Fruit fly (Drosophila melanogaster) whole organism, embryonic: ENCODE measurements around the gene CG13996.

ENCODE experiments used
- Aef1 ChIP-seq: fragments of 200-800 bp; sonication (Bioruptor generic); IDR thresholded peaks from 3 replicates; pipeline ENCODE4 v1.3.6; 2022; ENCODE audit warnings: missing biosample characterization, missing genetic modification characterization
- B-H1 ChIP-seq: fragments of 200-800 bp; sonication (Bioruptor generic); IDR thresholded peaks from 3 replicates; pipeline ENCODE4 v1.3.6; 2022; ENCODE audit warnings: missing biosample characterization, missing genetic modification characterization
- BEAF-32 ChIP-seq: fragments of 200-800 bp; sonication (Bioruptor generic); optimal IDR thresholded peaks from 3 replicates; lab custom pipeline; 2017; ENCODE audit warnings: missing biosample characterization, missing genetic modification characterization, mild to moderate bottlenecking, moderate library complexity, missing genetic modification reagents
- C15 ChIP-seq: fragments of 200-800 bp; sonication (Bioruptor generic); IDR thresholded peaks from 3 replicates; pipeline ENCODE4 v1.3.6; 2022; ENCODE audit warnings: missing biosample characterization, missing genetic modification characterization
- CG10543 ChIP-seq: fragments of 200-800 bp; sonication (Bioruptor generic); optimal IDR thresholded peaks from 3 replicates; lab custom pipeline; 2017; ENCODE audit warnings: missing biosample characterization, mild to moderate bottlenecking, missing genetic modification characterization, moderate library complexity
- CG12299 ChIP-seq: fragments of 200-800 bp; sonication (Bioruptor generic); optimal IDR thresholded peaks from 2 replicates; lab custom pipeline; 2018; ENCODE audit warnings: missing biosample characterization, mild to moderate bottlenecking, missing genetic modification characterization
- CG13287 ChIP-seq: fragments of 200-800 bp; sonication (Bioruptor generic); IDR thresholded peaks from 2 replicates; pipeline ENCODE4 v1.3.6; 2022; ENCODE audit warnings: missing biosample characterization, missing genetic modification characterization; ENCODE audit not compliant: partially characterized antibody
- CG14050 ChIP-seq: fragments of 200-800 bp; sonication (Bioruptor generic); IDR thresholded peaks from 3 replicates; pipeline ENCODE4 v1.3.6; 2022; ENCODE audit warnings: missing biosample characterization, missing genetic modification characterization
- CG15073 ChIP-seq: fragments of 200-800 bp; sonication (Bioruptor generic); optimal IDR thresholded peaks from 2 replicates; lab custom pipeline; 2016; ENCODE audit warnings: missing biosample characterization, missing genetic modification characterization
- CG15696 ChIP-seq: fragments of 200-800 bp; sonication (Bioruptor generic); optimal IDR thresholded peaks from 2 replicates; lab custom pipeline; 2019; ENCODE audit warnings: missing biosample characterization, mild to moderate bottlenecking, missing genetic modification characterization, moderate library complexity
- CG17361 ChIP-seq: fragments of 200-800 bp; sonication (Bioruptor generic); IDR thresholded peaks from 3 replicates; pipeline ENCODE4 v1.3.6; 2022; ENCODE audit warnings: missing biosample characterization, missing genetic modification characterization
- CG17802 ChIP-seq: fragments of 200-800 bp; sonication (Bioruptor generic); optimal IDR thresholded peaks from 2 replicates; lab custom pipeline; 2018; ENCODE audit warnings: missing biosample characterization, mild to moderate bottlenecking, missing genetic modification characterization, moderate library complexity
- CG17912 ChIP-seq: fragments of 200-800 bp; sonication (Bioruptor generic); optimal IDR thresholded peaks from 2 replicates; lab custom pipeline; 2018; ENCODE audit warnings: missing biosample characterization, mild to moderate bottlenecking, missing genetic modification characterization
- CG18619 ChIP-seq: fragments of 200-800 bp; sonication (Bioruptor generic); optimal IDR thresholded peaks from 3 replicates; lab custom pipeline; 2017; ENCODE audit warnings: missing biosample characterization, mild to moderate bottlenecking, missing genetic modification characterization
- CG31388 ChIP-seq: fragments of 200-800 bp; sonication (Bioruptor generic); optimal IDR thresholded peaks from 2 replicates; lab custom pipeline; 2016; ENCODE audit warnings: missing biosample characterization, missing genetic modification characterization
- CG32772 ChIP-seq: fragments of 200-800 bp; sonication (Bioruptor generic); IDR thresholded peaks from 2 replicates; pipeline ENCODE4 v1.3.6; 2022; ENCODE audit warnings: missing biosample characterization, missing genetic modification characterization
- CG34422 ChIP-seq: fragments of 200-800 bp; sonication (Bioruptor generic); IDR thresholded peaks from 3 replicates; pipeline ENCODE4 v1.3.6; 2022; ENCODE audit warnings: missing biosample characterization, missing genetic modification characterization
- CG4730 ChIP-seq: fragments of 200-800 bp; sonication (Bioruptor generic); IDR thresholded peaks from 2 replicates; pipeline ENCODE4 v1.3.6; 2022; ENCODE audit warnings: missing biosample characterization, missing genetic modification characterization
- CG4820 ChIP-seq: fragments of 200-800 bp; sonication (Bioruptor generic); optimal IDR thresholded peaks from 3 replicates; lab custom pipeline; 2016; ENCODE audit warnings: missing biosample characterization, missing genetic modification characterization
- CG6654 ChIP-seq: fragments of 200-800 bp; sonication (Bioruptor generic); optimal IDR thresholded peaks from 2 replicates; lab custom pipeline; 2017; ENCODE audit warnings: missing biosample characterization, mild to moderate bottlenecking, missing genetic modification characterization
- CG6813 ChIP-seq: fragments of 200-800 bp; sonication (Bioruptor generic); optimal IDR thresholded peaks from 2 replicates; lab custom pipeline; 2017; ENCODE audit warnings: missing biosample characterization, missing genetic modification characterization, mild to moderate bottlenecking, moderate library complexity, missing genetic modification reagents
- CG7987 ChIP-seq: fragments of 200-800 bp; sonication (Bioruptor generic); optimal IDR thresholded peaks from 2 replicates; lab custom pipeline; 2018; ENCODE audit warnings: missing biosample characterization, mild to moderate bottlenecking, missing genetic modification characterization, moderate library complexity
- CG8924 ChIP-seq: fragments of 200-800 bp; optimal IDR thresholded peaks from 3 replicates; lab custom pipeline; 2019; ENCODE audit warnings: missing biosample characterization, mild to moderate bottlenecking, missing genetic modification characterization, moderate library complexity
- CG9797 ChIP-seq: fragments of 200-800 bp; sonication (Bioruptor generic); optimal IDR thresholded peaks from 3 replicates; lab custom pipeline; 2018; ENCODE audit warnings: missing biosample characterization, mild to moderate bottlenecking, missing genetic modification characterization
- CHES-1-like ChIP-seq: fragments of 200-800 bp; sonication (Bioruptor generic); optimal IDR thresholded peaks from 2 replicates; lab custom pipeline; 2016; ENCODE audit warnings: missing biosample characterization, missing genetic modification characterization
- Dll ChIP-seq: fragments of 200-800 bp; sonication (Bioruptor generic); IDR thresholded peaks from 4 replicates; pipeline ENCODE4 v1.3.6; 2022; ENCODE audit warnings: missing biosample characterization, missing genetic modification characterization; ENCODE audit not compliant: partially characterized antibody
- Drgx ChIP-seq: fragments of 200-800 bp; sonication (Bioruptor generic); IDR thresholded peaks from 2 replicates; pipeline ENCODE4 v1.3.6; 2022; ENCODE audit warnings: missing biosample characterization, missing genetic modification characterization
- HmgD ChIP-seq: fragments of 200-800 bp; sonication (Bioruptor generic); optimal IDR thresholded peaks from 3 replicates; lab custom pipeline; 2016; ENCODE audit warnings: missing biosample characterization, missing genetic modification characterization
- Hsf ChIP-seq: fragments of 200-800 bp; sonication (Bioruptor generic); optimal IDR thresholded peaks from 3 replicates; lab custom pipeline; 2016; ENCODE audit warnings: missing biosample characterization, missing genetic modification characterization
- Oaz ChIP-seq: fragments of 200-800 bp; sonication (Bioruptor generic); IDR thresholded peaks from 2 replicates; pipeline ENCODE4 v1.3.6; 2022; ENCODE audit warnings: missing biosample characterization, missing genetic modification characterization
- Ptx1 ChIP-seq: fragments of 200-800 bp; sonication (Bioruptor generic); IDR thresholded peaks from 2 replicates; pipeline ENCODE4 v1.3.6; 2022; ENCODE audit warnings: missing biosample characterization, missing genetic modification characterization
- Taf1 ChIP-seq: fragments of 200-800 bp; sonication (Bioruptor generic); IDR thresholded peaks from 2 replicates; pipeline ENCODE4 v1.3.6; 2022; ENCODE audit warnings: missing biosample characterization, missing genetic modification characterization
- Usf ChIP-seq: fragments of 200-800 bp; sonication (Bioruptor generic); optimal IDR thresholded peaks from 2 replicates; lab custom pipeline; 2017; ENCODE audit warnings: missing genotype, missing biosample characterization, missing genetic modification characterization
- Xrp1 ChIP-seq: fragments of 200-800 bp; sonication (Bioruptor generic); IDR thresholded peaks from 2 replicates; pipeline ENCODE4 v1.3.6; 2022; ENCODE audit warnings: missing biosample characterization, missing genetic modification characterization
- bbx ChIP-seq: fragments of 200-800 bp; sonication (Bioruptor generic); IDR thresholded peaks from 2 replicates; pipeline ENCODE4 v1.3.6; 2022; ENCODE audit warnings: missing biosample characterization, missing genetic modification characterization; ENCODE audit not compliant: partially characterized antibody
- dmrt11E ChIP-seq: fragments of 200-800 bp; sonication (Bioruptor generic); optimal IDR thresholded peaks from 3 replicates; lab custom pipeline; 2018; ENCODE audit warnings: missing biosample characterization, mild to moderate bottlenecking, missing genetic modification characterization, moderate library complexity
- ems ChIP-seq: fragments of 200-800 bp; sonication (Bioruptor generic); optimal IDR thresholded peaks from 3 replicates; lab custom pipeline; 2016; ENCODE audit warnings: missing biosample characterization, missing genetic modification characterization
- eve ChIP-seq, 2 experiments: fragments of >200 bp; optimal IDR thresholded peaks; 2 replicates each; lab custom pipeline; 2017; ENCODE audit warnings: missing biosample characterization in 2 of 2, missing genetic modification characterization in 2 of 2
- exex ChIP-seq: fragments of 200-800 bp; sonication (Bioruptor generic); optimal IDR thresholded peaks from 4 replicates; lab custom pipeline; 2018; ENCODE audit warnings: missing biosample characterization, mild to moderate bottlenecking, missing genetic modification characterization, moderate library complexity
- gro ChIP-seq: fragments of 200-800 bp; sonication (Bioruptor generic); optimal IDR thresholded peaks from 2 replicates; lab custom pipeline; 2016; ENCODE audit warnings: missing biosample characterization, missing genetic modification characterization
- ind ChIP-seq: fragments of 200-800 bp; sonication (Bioruptor generic); optimal IDR thresholded peaks from 3 replicates; lab custom pipeline; 2016; ENCODE audit warnings: missing biosample characterization, missing genetic modification characterization
- lola ChIP-seq, 3 experiments: fragments of >200 bp in 2 of 3; fragments of 200-800 bp in 1 of 3; sonication (Bioruptor generic) in 1 of 3; optimal IDR thresholded peaks; 2 replicates each; lab custom pipeline; 2017 to 2019; ENCODE audit warnings: missing biosample characterization in 3 of 3, missing genetic modification characterization in 3 of 3, mild to moderate bottlenecking in 1 of 3, moderate library complexity in 1 of 3
- pzg ChIP-seq: fragments of 200-800 bp; sonication (Bioruptor generic); optimal IDR thresholded peaks from 3 replicates; lab custom pipeline; 2018; ENCODE audit warnings: missing biosample characterization, mild to moderate bottlenecking, missing genetic modification characterization, moderate library complexity
- scrt ChIP-seq: fragments of 200-800 bp; sonication (Bioruptor generic); optimal IDR thresholded peaks from 2 replicates; lab custom pipeline; 2018; ENCODE audit warnings: missing biosample characterization, mild to moderate bottlenecking, missing genetic modification characterization, moderate library complexity
- tin ChIP-seq: fragments of 200-800 bp; sonication (Bioruptor generic); optimal IDR thresholded peaks from 3 replicates; lab custom pipeline; 2016; ENCODE audit warnings: missing biosample characterization, missing genetic modification characterization
- tll ChIP-seq, 2 experiments: fragments of 200-800 bp in 1 of 2; fragments of >200 bp in 1 of 2; sonication (Bioruptor generic) in 1 of 2; optimal IDR thresholded peaks; 2 replicates each; lab custom pipeline; 2017 to 2019; ENCODE audit warnings: missing biosample characterization in 2 of 2, missing genetic modification characterization in 2 of 2, mild to moderate bottlenecking in 1 of 2, moderate library complexity in 1 of 2
- toy ChIP-seq: fragments of 200-800 bp; sonication (Bioruptor generic); IDR thresholded peaks from 2 replicates; pipeline ENCODE4 v1.3.6; 2022; ENCODE audit warnings: missing biosample characterization, missing genetic modification characterization
- unpg ChIP-seq: fragments of 200-800 bp; sonication (Bioruptor generic); optimal IDR thresholded peaks from 3 replicates; lab custom pipeline; 2018; ENCODE audit warnings: missing biosample characterization, mild to moderate bottlenecking, missing genetic modification characterization, moderate library complexity

CG13996 gene

DNA sequence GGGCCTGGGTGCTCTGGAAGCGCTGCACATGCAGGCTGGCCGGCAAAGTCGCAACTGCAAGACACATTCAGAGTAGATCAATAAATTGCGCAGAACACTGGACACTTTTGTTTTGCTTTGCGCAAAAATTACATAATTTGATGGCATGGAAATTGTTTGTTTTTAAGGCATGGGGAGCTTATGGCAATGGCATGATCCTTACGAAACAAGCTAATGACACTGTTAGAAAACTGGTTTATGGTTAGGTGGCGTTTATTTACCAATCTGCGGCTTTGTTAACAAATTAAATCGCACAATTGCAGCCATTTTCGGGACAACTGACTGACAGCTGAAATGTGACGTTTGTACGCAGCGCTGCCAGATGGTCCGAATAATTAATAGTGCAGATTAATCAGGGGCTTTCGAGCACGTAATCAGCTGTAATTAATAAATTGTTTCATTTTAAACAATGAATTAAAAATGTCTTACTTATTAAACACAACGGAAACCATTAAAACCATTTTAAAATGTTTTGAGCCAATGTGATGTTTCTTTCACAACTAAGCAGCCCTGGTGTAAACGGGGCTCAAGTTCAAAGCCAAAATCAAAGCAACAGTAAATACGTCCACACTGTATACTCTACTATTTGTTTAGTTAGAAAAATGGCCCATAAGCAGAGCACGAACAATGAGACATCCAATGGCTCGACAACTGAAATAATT, 41.9 kb downstream of the CG13996 start, which contains the start of the genes ND-51 and CG13994 (continued):
- TF ChIP-seq CG12299 (peak; percentile 85), HmgD (GFP tag; lab: Kevin White, UChicago) (peak; percentile 52), CG14050 (GFP tag; lab: Robert Waterston, UW) (peak; percentile 64), CG32772 (GFP tag; lab: Robert Waterston, UW) (peak; percentile 71), scrt (peak; percentile 70), B-H1 (GFP tag; lab: Robert Waterston, UW) (peak; percentile 70), CG6813 (peak; percentile 47), CG4820 (GFP tag; lab: Kevin White, UChicago) (peak; percentile 82), CG4730 (GFP tag; lab: Robert Waterston, UW) (peak; percentile 73), CG15696 (tag; lab: Kevin White, UChicago) (peak; percentile 83), CG34422 (GFP tag; lab: Robert Waterston, UW) (peak; percentile 86), Ptx1 (GFP tag; lab: Robert Waterston, UW) (peak; percentile 88), CG17912 (peak; percentile 75), CG17802 (peak; percentile 100), Drgx (GFP tag; lab: Robert Waterston, UW) (peak; percentile 77), CG15073 (GFP tag; lab: Kevin White, UChicago) (no peak), bbx (GFP tag; lab: Robert Waterston, UW) (0 out of 2 replicates have a peak, but pooled peaks have one; percentile 9), CHES-1-like (GFP tag; lab: Kevin White, UChicago) (peak; percentile 79), C15 (GFP tag; lab: Robert Waterston, UW) (peak; percentile 68; the same call in 1 of the 3 replicates), tll (GFP tag; optimal IDR thresholded peaks at IDR 0.05; lab: Kevin White, UChicago) (peak; percentile 77 to 91), CG10543 (GFP tag; lab: Kevin White, UChicago) (peak; percentile 88), CG8924 (peak; percentile 78), Hsf (GFP tag; lab: Kevin White, UChicago) (peak; percentile 91), CG13287 (GFP tag; lab: Robert Waterston, UW) (peak; percentile 52; the same call in 1 of the 2 replicates), Oaz (peak; percentile 70), Taf1 (GFP tag; lab: Robert Waterston, UW) (peak; percentile 57; the same call in 1 of the 2 replicates), Dll (GFP tag; lab: Robert Waterston, UW) (peak; percentile 62; the same call in 3 of the 4 replicates), exex (tag; lab: Kevin White, UChicago) (peak; percentile 73), CG18619 (peak; percentile 61), lola (GFP tag; optimal IDR thresholded peaks at IDR 0.05; lab: Kevin White, UChicago) (peak in 1 of 3 experiments; percentile 79), tin (GFP tag; lab: Kevin White, UChicago) (peak; percentile 85), pzg (peak; percentile 81), eve (GFP tag; optimal IDR thresholded peaks at IDR 0.05; lab: Kevin White, UChicago) (no peak), CG6654 (peak; percentile 3), CG31388 (GFP tag; lab: Kevin White, UChicago) (peak; percentile 53), CG7987 (GFP tag; lab: Kevin White, UChicago) (peak; percentile 20), Xrp1 (peak; percentile 85), gro (GFP tag; lab: Kevin White, UChicago) (peak; percentile 87), CG9797 (GFP tag; lab: Kevin White, UChicago) (peak; percentile 83), CG17361 (peak; percentile 82; the same call in 2 of the 3 replicates), unpg (peak; percentile 85), toy (GFP tag; lab: Robert Waterston, UW) (peak; percentile 45; the same call in 1 of the 2 replicates), ems (peak; percentile 86), ind (peak; percentile 84), Usf (GFP tag; lab: Kevin White, UChicago) (peak; percentile 54), BEAF-32 (GFP tag; lab: Kevin White, UChicago) (peak; percentile 58), dmrt11E (tag; lab: Kevin White, UChicago) (peak; percentile 71), Aef1 (GFP tag; lab: Robert Waterston, UW) (peak; percentile 75)
